Worm (Caenorhabditis elegans) whole organism, L4 larva: Measurements from ENCODE around the gene T12B5.14.
"Not testable (repeated sequence)": the region's sequence is repeated elsewhere in the genome, so short reads cannot be mapped to it uniquely, and the experiment has no call there.

Experiments used
- F10B5.3 ChIP-seq: sonication (generic microtip); optimal IDR thresholded peaks from 2 replicates; lab custom pipeline; 2016; ENCODE audit warnings: mild to moderate bottlenecking, missing genetic modification characterization, missing compliant biosample characterization
- F37D6.2 ChIP-seq: sonication (generic microtip); optimal IDR thresholded peaks from 2 replicates; lab custom pipeline; 2016; ENCODE audit warnings: mild to moderate bottlenecking, missing genetic modification characterization, missing compliant biosample characterization
- T26A8.4 ChIP-seq: fragments of 200-800 bp; sonication (Bioruptor generic); IDR thresholded peaks from 2 replicates; pipeline ENCODE4 v1.3.6; 2022; ENCODE audit warnings: missing genetic modification characterization, missing compliant biosample characterization
- aha-1 ChIP-seq: fragments of 150-350 bp; peaks from one replicate; lab custom pipeline; 2014; ENCODE audit warnings: missing biosample characterization, missing genetic modification characterization
- aly-2 ChIP-seq: sonication (generic microtip); optimal IDR thresholded peaks from 2 replicates; lab custom pipeline; 2018; ENCODE audit warnings: missing biosample characterization, missing genetic modification characterization
- ceh-20 ChIP-seq: fragments of 200-800 bp; sonication (Bioruptor generic); IDR thresholded peaks from 2 replicates; pipeline ENCODE4 v1.3.6; 2022; ENCODE audit warnings: missing genetic modification reagents, missing genetic modification characterization, missing compliant biosample characterization
- ceh-82 ChIP-seq: sonication (generic microtip); optimal IDR thresholded peaks from 2 replicates; lab custom pipeline; 2017; ENCODE audit warnings: missing biosample characterization, missing genetic modification characterization
- daf-16 ChIP-seq, 3 experiments: sonication (generic microtip); optimal IDR thresholded peaks; 2 replicates each; lab custom pipeline; 2016 to 2017; ENCODE audit warnings: missing genetic modification characterization in 3 of 3, missing genetic modification reagents in 3 of 3, mild to moderate bottlenecking in 2 of 3, missing compliant biosample characterization in 2 of 3, missing biosample characterization in 1 of 3, moderate library complexity in 1 of 3
- dmd-6 ChIP-seq: fragments of 200-800 bp; sonication (Bioruptor generic); IDR thresholded peaks from 2 replicates; pipeline ENCODE4 v1.3.6; 2022; ENCODE audit warnings: missing genetic modification reagents, missing genetic modification characterization, missing compliant biosample characterization
- dve-1 ChIP-seq: sonication (generic microtip); optimal IDR thresholded peaks from 2 replicates; lab custom pipeline; 2017; ENCODE audit warnings: antibody characterized with exemption, mild to moderate bottlenecking, missing genetic modification characterization, missing compliant biosample characterization; ENCODE audit not compliant: insufficient read depth
- fos-1 ChIP-seq: fragments of 150-350 bp; optimal IDR thresholded peaks from 2 replicates; lab custom pipeline; 2014; ENCODE audit warnings: missing biosample characterization, missing genetic modification characterization
- hif-1 ChIP-seq, 2 experiments: sonication (generic microtip); optimal IDR thresholded peaks; 2 replicates each; lab custom pipeline; 2016 to 2017; ENCODE audit warnings: missing compliant biosample characterization in 2 of 2, missing genetic modification characterization in 2 of 2, missing genetic modification reagents in 2 of 2, missing genotype in 2 of 2, mild to moderate bottlenecking in 1 of 2
- hlh-11 ChIP-seq: fragments of 200-800 bp; sonication (Bioruptor generic); optimal IDR thresholded peaks from 2 replicates; lab custom pipeline; 2018; ENCODE audit warnings: mild to moderate bottlenecking, missing genetic modification characterization, missing compliant biosample characterization
- hmg-1.1 ChIP-seq: fragments of 200-800 bp; sonication (Bioruptor generic); IDR thresholded peaks from 2 replicates; pipeline ENCODE4 v1.3.6; 2022; ENCODE audit warnings: missing genetic modification reagents, missing genetic modification characterization, missing compliant biosample characterization
- lin-39 ChIP-seq: fragments of 150-350 bp; optimal IDR thresholded peaks from 2 replicates; lab custom pipeline; 2014; ENCODE audit warnings: missing biosample characterization, missing genetic modification reagents, missing genetic modification characterization
- lir-3 ChIP-seq: sonication (generic microtip); optimal IDR thresholded peaks from 2 replicates; lab custom pipeline; 2016; ENCODE audit warnings: mild to moderate bottlenecking, missing genetic modification characterization, missing compliant biosample characterization
- mdl-1 ChIP-seq, 2 experiments: fragments of 150-350 bp in 1 of 2; sonication (generic microtip) in 1 of 2; optimal IDR thresholded peaks; 2 replicates each; lab custom pipeline; 2014 to 2017; ENCODE audit warnings: missing biosample characterization in 2 of 2, missing genetic modification characterization in 2 of 2
- mdt-29 ChIP-seq: fragments of 200-800 bp; sonication (Bioruptor generic); IDR thresholded peaks from 2 replicates; pipeline ENCODE4 v1.3.6; 2022; ENCODE audit warnings: missing genetic modification reagents, missing genetic modification characterization, missing compliant biosample characterization
- mep-1 ChIP-seq: fragments of 150-350 bp; sonication (generic microtip); optimal IDR thresholded peaks from 3 replicates; lab custom pipeline; 2014; ENCODE audit warnings: missing biosample characterization, missing genetic modification characterization
- nhr-25 ChIP-seq: sonication (generic microtip); optimal IDR thresholded peaks from 2 replicates; lab custom pipeline; 2017; ENCODE audit warnings: missing genetic modification characterization, mild to moderate bottlenecking, missing compliant biosample characterization, antibody characterized with exemption, moderate library complexity, borderline replicate concordance; ENCODE audit not compliant: insufficient read depth
- nhr-28 ChIP-seq: fragments of 150-350 bp; optimal IDR thresholded peaks from 2 replicates; lab custom pipeline; 2014; ENCODE audit warnings: missing biosample characterization, missing genetic modification characterization
- nhr-48 ChIP-seq: sonication (generic microtip); optimal IDR thresholded peaks from 2 replicates; lab custom pipeline; 2016; ENCODE audit warnings: mild to moderate bottlenecking, missing genetic modification characterization, missing compliant biosample characterization
- nhr-6 ChIP-seq: fragments of 150-350 bp; optimal IDR thresholded peaks from 2 replicates; lab custom pipeline; 2014; ENCODE audit warnings: missing biosample characterization, missing genetic modification characterization
- php-3 ChIP-seq: fragments of 200-800 bp; sonication (Bioruptor generic); IDR thresholded peaks from 2 replicates; pipeline ENCODE4 v1.3.6; 2022; ENCODE audit warnings: missing genetic modification reagents, missing genetic modification characterization, missing compliant biosample characterization
- pqm-1 ChIP-seq: sonication (generic microtip); optimal IDR thresholded peaks from 2 replicates; lab custom pipeline; 2017; ENCODE audit warnings: missing biosample characterization, missing genetic modification characterization
- sdz-12 ChIP-seq: fragments of 200-800 bp; sonication (Bioruptor generic); optimal IDR thresholded peaks from 2 replicates; lab custom pipeline; 2018; ENCODE audit warnings: mild to moderate bottlenecking, missing genetic modification characterization, missing compliant biosample characterization
- spr-1 ChIP-seq: sonication (generic microtip); optimal IDR thresholded peaks from 2 replicates; lab custom pipeline; 2016; ENCODE audit warnings: mild to moderate bottlenecking, missing genetic modification characterization, missing compliant biosample characterization
- tra-1 ChIP-seq: fragments of 200-800 bp; sonication (Bioruptor generic); IDR thresholded peaks from 2 replicates; pipeline ENCODE4 v1.3.6; 2022; ENCODE audit warnings: missing genetic modification reagents, missing genetic modification characterization, missing compliant biosample characterization
- unc-130 ChIP-seq: sonication (generic microtip); optimal IDR thresholded peaks from 2 replicates; lab custom pipeline; 2016; ENCODE audit warnings: missing genetic modification reagents, missing genetic modification characterization, missing compliant biosample characterization
- unc-62 ChIP-seq, 3 experiments: fragments of 150-350 bp in 1 of 3; sonication (generic microtip); optimal IDR thresholded peaks in 2 of 3; peaks in 1 of 3; 1 replicate in 1 of 3; 2 replicates in 2 of 3; lab custom pipeline; 2014 to 2017; ENCODE audit warnings: missing biosample characterization in 3 of 3, missing genetic modification characterization in 3 of 3, missing genetic modification reagents in 3 of 3, missing genotype in 1 of 3
- vab-7 ChIP-seq: fragments of 200-800 bp; sonication (Bioruptor generic); IDR thresholded peaks from 2 replicates; pipeline ENCODE4 v1.3.6; 2022; ENCODE audit warnings: missing genetic modification reagents, missing genetic modification characterization, missing compliant biosample characterization

T12B5.14 gene

DNA sequence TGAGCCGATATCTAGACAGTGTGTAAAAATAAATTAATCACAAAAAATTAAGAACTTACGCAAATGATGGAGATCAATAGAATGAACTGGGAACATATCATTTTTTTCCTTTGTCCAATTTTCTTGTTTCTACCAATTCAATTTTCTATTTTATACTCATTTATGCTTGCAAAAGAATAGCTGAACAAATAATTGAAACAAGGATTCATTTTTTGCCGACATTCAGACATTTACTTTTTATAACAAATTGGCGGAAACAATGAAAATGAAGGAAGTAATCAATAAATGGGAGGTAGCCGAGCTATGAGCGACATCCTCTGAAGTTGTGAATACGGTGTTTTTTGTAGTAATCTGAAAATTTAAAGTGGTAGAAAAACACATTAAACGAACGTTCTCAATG lies 37.8 kb upstream of the T12B5.14 start, which contains the start of gene idpp-13:
Gene idpp-13 (minus strand): TSS at position 101 of the 400 bp plus-strand sequence.
- TF ChIP-seq hmg-1.1 (GFP tag; lab: Robert Waterston, UW) (no peak), mep-1 (no peak), unc-130 (no peak), mdt-29 (no peak), vab-7 (GFP tag; lab: Robert Waterston, UW) (no peak), sdz-12 (no peak), php-3 (no peak)

DNA sequence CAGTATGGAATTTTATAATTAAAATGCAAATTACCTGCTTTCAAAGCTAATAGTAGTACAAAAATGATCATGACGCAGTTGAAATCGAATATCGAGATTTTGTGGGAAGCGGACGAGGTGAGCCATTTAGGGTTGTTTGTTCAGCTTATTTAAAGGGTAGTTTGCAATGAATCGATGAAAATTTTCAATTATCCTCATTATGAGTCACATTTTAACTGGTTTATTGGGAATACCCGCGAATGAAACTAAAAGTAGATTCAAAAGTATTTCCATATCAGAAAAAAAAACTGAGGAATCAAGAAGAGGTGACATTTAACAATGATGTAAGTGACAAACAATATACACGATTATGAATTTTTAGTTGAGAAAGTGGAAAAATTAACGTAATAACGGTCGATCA lies 35.4 kb upstream of the T12B5.14 start, which contains the start of gene F23H11.7:
Gene F23H11.7 (minus strand): TSS at position 101 of the 400 bp plus-strand sequence.
- TF ChIP-seq spr-1 (no peak), aha-1 (peak; percentile 2)
- TF ChIP-seq, all 104 proteins: peak for 1

DNA sequence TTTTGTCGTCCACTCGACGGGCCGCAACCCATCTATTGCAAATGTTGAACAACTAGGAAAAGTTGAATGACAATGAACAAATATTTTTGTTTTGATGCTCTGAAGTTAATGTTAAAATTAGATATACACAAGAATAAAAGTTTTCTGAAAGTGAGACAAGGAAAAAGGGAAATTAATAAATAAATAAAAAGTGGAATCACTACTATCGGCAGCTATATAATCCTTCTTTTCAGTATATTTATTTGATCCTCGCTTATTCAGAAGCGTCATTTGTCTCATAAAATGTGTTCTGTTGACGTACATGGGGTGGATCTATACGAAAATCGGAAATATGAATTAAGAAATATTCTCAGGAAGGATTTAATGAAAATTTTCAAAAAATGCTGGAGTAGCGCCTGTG lies 28.5 kb upstream of the T12B5.14 start, which contains the start of gene pef-1:
Gene pef-1 (minus strand): TSS at position 101 of the 400 bp plus-strand sequence.
- TF ChIP-seq ceh-82 (tag; lab: Kevin White, UChicago) = no peak
- no peak for TF ChIP-seq hif-1 (tag; optimal IDR thresholded peaks at IDR 0.05; lab: Kevin White, UChicago)
- TF ChIP-seq nhr-6 = no peak
- no peak for TF ChIP-seq unc-130
- TF ChIP-seq fos-1 (tag; lab: Kevin White, UChicago) = no peak
- TF ChIP-seq F37D6.2 = no peak
- no peak for TF ChIP-seq mdl-1 (tag; optimal IDR thresholded peaks at IDR 0.05; lab: Kevin White, UChicago)
- TF ChIP-seq, all 104 proteins: peak for 0

DNA sequence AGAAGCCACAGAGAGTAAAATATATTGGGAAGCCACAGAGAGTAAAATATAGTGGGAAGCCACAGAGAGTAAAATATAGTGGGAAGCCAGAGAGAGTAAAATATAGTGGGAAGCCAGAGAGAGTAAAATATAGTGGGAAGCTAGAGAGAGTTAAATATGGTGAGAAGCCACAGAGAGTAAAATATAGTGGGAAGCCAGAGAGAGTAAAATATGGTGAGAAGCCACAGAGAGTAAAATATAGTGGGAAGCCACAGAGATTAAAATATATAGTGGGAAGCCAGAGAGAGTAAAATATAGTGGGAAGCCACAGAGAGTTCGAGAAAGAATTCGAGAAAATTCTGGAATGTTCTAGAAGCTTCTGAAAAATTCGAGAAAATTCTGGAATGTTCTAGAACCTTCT lies 23.3 kb upstream of the T12B5.14 start:
- TF ChIP-seq lir-3 (tag; lab: Kevin White, UChicago) = peak; percentile 69
- TF ChIP-seq nhr-48 (tag; lab: Kevin White, UChicago) = peak; percentile 28
- peak in 1 of 2 experiments; percentile 57 for TF ChIP-seq daf-16 (GFP tag; optimal IDR thresholded peaks at IDR 0.05; lab: Kevin White, UChicago)
- not testable (repeated sequence) for TF ChIP-seq daf-16 (tag; optimal IDR thresholded peaks at IDR 0.05; lab: Kevin White, UChicago)
- peak; percentile 19 for TF ChIP-seq F10B5.3 (tag; lab: Kevin White, UChicago)
- TF ChIP-seq spr-1 = peak; percentile 65

DNA sequence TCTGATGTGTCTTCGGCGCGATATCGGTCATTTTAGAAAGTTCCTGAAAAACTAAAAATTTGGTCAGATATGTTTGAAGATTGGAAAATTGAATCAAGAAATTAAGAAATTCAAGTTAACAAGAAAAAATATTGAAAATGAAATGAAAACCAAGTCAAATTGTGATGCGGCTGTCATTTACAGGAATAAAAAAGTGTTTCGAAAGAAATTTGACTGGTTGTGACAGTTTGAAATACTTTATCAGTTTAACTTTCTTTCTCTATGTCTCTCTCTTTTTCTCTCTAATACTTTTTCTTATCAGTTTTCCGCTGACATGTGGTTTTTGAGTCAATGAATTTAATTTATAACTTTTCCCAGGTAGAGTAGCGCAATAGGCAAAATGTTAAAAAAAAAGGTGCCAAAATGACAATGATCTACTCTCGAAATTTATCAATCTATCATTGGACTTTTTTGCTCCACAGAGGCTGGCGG lies 18.6 kb upstream of the T12B5.14 start, which contains the start of gene fbxa-55:
Gene fbxa-55 (minus strand): TSS at position 51 of the 471 bp plus-strand sequence.
- TF ChIP-seq dve-1 (peak; percentile 52), lin-39 (tag; lab: Kevin White, UChicago) (no peak), ceh-20 (GFP tag; lab: Robert Waterston, UW) (no peak; the same call in 1 of the 2 replicates), nhr-28 (peak; percentile 25), aly-2 (tag; lab: Kevin White, UChicago) (no peak), T26A8.4 (no peak), dmd-6 (GFP tag; lab: Robert Waterston, UW) (peak; percentile 92), fos-1 (tag; lab: Kevin White, UChicago) (no peak), tra-1 (GFP tag; lab: Robert Waterston, UW) (peak; percentile 80), unc-62 (GFP tag; optimal IDR thresholded peaks at IDR 0.05 in 1 of 2; lab: Kevin White, UChicago) (peak in 1 of 2 experiments; percentile 6), unc-62 (tag; optimal IDR thresholded peaks at IDR 0.05; lab: Kevin White, UChicago) (no peak), hlh-11 (peak; percentile 75), pqm-1 (tag; lab: Kevin White, UChicago) (peak; percentile 43), daf-16 (GFP tag; optimal IDR thresholded peaks at IDR 0.05; lab: Kevin White, UChicago) (no peak), daf-16 (tag; optimal IDR thresholded peaks at IDR 0.05; lab: Kevin White, UChicago) (peak; percentile 51), nhr-25 (tag; lab: Kevin White, UChicago) (no peak), mdl-1 (tag; optimal IDR thresholded peaks at IDR 0.05; lab: Kevin White, UChicago) (no peak)
